Worm (Caenorhabditis elegans) whole organism, L3 larva: ENCODE measurements around the gene ppat-1.

Source experiments
- R02D3.7 ChIP-seq: fragments of 150-350 bp; optimal IDR thresholded peaks from 2 replicates; lab custom pipeline; 2014; ENCODE audit warnings: missing biosample characterization, missing genetic modification characterization
- ZK546.5 ChIP-seq: sonication (generic microtip); optimal IDR thresholded peaks from 2 replicates; lab custom pipeline; 2017; ENCODE audit warnings: missing biosample characterization, missing genetic modification characterization
- aly-2 ChIP-seq: fragments of 150-350 bp; optimal IDR thresholded peaks from 2 replicates; lab custom pipeline; 2014; ENCODE audit warnings: missing biosample characterization, missing genetic modification characterization
- ama-1 ChIP-seq: fragments of 150-350 bp; optimal IDR thresholded peaks from 2 replicates; lab custom pipeline; 2018
- ceh-16 ChIP-seq: sonication (generic microtip); optimal IDR thresholded peaks from 2 replicates; lab custom pipeline; 2017; ENCODE audit warnings: missing biosample characterization, missing genetic modification characterization
- ceh-28 ChIP-seq: fragments of 150-350 bp; optimal IDR thresholded peaks from 2 replicates; lab custom pipeline; 2014; ENCODE audit warnings: missing biosample characterization, missing genetic modification reagents, missing genetic modification characterization
- ceh-82 ChIP-seq: fragments of 150-350 bp; optimal IDR thresholded peaks from 2 replicates; lab custom pipeline; 2014; ENCODE audit warnings: missing biosample characterization, missing genetic modification characterization
- ceh-9 ChIP-seq: sonication (generic microtip); optimal IDR thresholded peaks from 2 replicates; lab custom pipeline; 2018; ENCODE audit warnings: missing biosample characterization, missing genetic modification characterization
- daf-12 ChIP-seq: fragments of 150-350 bp; optimal IDR thresholded peaks from 2 replicates; lab custom pipeline; 2014; ENCODE audit warnings: missing biosample characterization, missing genetic modification reagents, missing genetic modification characterization
- egl-27 ChIP-seq: sonication (generic microtip); optimal IDR thresholded peaks from 4 replicates; lab custom pipeline; 2017; ENCODE audit warnings: missing biosample characterization, missing genetic modification reagents, missing genetic modification characterization
- egl-5 ChIP-seq: fragments of 150-350 bp; optimal IDR thresholded peaks from 2 replicates; lab custom pipeline; 2017; ENCODE audit warnings: missing biosample characterization, missing genetic modification reagents, missing genetic modification characterization, inconsistent platforms
- elt-1 ChIP-seq: fragments of 150-350 bp; optimal IDR thresholded peaks from 2 replicates; lab custom pipeline; 2014; ENCODE audit warnings: missing biosample characterization, missing genetic modification characterization
- elt-2 ChIP-seq: sonication (generic microtip); optimal IDR thresholded peaks from 2 replicates; lab custom pipeline; 2016; ENCODE audit warnings: missing genetic modification reagents, mild to moderate bottlenecking, missing genetic modification characterization, missing compliant biosample characterization
- elt-3 ChIP-seq, 3 experiments: fragments of 150-350 bp in 1 of 3; sonication (generic microtip) in 2 of 3; optimal IDR thresholded peaks; 2 replicates in 2 of 3; 4 replicates in 1 of 3; lab custom pipeline; 2014 to 2017; ENCODE audit warnings: missing biosample characterization in 3 of 3, missing genetic modification characterization in 3 of 3
- eor-1 ChIP-seq, 2 experiments: fragments of 150-350 bp; optimal IDR thresholded peaks; 2 replicates each; lab custom pipeline; 2014 to 2018; ENCODE audit warnings: missing biosample characterization in 2 of 2, missing genetic modification characterization in 2 of 2
- fkh-10 ChIP-seq: sonication (generic microtip); optimal IDR thresholded peaks from 2 replicates; lab custom pipeline; 2017; ENCODE audit warnings: missing biosample characterization, missing genetic modification reagents, missing genetic modification characterization
- fkh-2 ChIP-seq: fragments of 150-350 bp; optimal IDR thresholded peaks from 2 replicates; lab custom pipeline; 2014; ENCODE audit warnings: missing biosample characterization, missing genetic modification reagents, missing genetic modification characterization
- fos-1 ChIP-seq: fragments of 150-350 bp; optimal IDR thresholded peaks from 2 replicates; lab custom pipeline; 2014; ENCODE audit warnings: missing biosample characterization, missing genetic modification characterization
- hmg-11 ChIP-seq: sonication (generic microtip); optimal IDR thresholded peaks from 2 replicates; lab custom pipeline; 2016; ENCODE audit warnings: missing genetic modification characterization, missing compliant biosample characterization
- jun-1 ChIP-seq: fragments of 150-350 bp; optimal IDR thresholded peaks from 2 replicates; lab custom pipeline; 2014; ENCODE audit warnings: missing biosample characterization, missing genetic modification reagents, missing genetic modification characterization
- lin-15B ChIP-seq: fragments of 150-350 bp; optimal IDR thresholded peaks from 2 replicates; lab custom pipeline; 2014; ENCODE audit warnings: missing biosample characterization, missing genetic modification characterization
- lin-39 ChIP-seq: fragments of 150-350 bp; optimal IDR thresholded peaks from 2 replicates; lab custom pipeline; 2018; ENCODE audit warnings: missing biosample characterization, missing genetic modification reagents, missing genetic modification characterization
- lsy-12 ChIP-seq: sonication (generic microtip); optimal IDR thresholded peaks from 2 replicates; lab custom pipeline; 2016; ENCODE audit warnings: mild to moderate bottlenecking, missing genetic modification characterization, missing compliant biosample characterization
- mdl-1 ChIP-seq: fragments of 150-350 bp; optimal IDR thresholded peaks from 2 replicates; lab custom pipeline; 2014; ENCODE audit warnings: missing biosample characterization, missing genetic modification characterization
- mml-1 ChIP-seq: fragments of 150-350 bp; sonication (generic microtip); optimal IDR thresholded peaks from 3 replicates; lab custom pipeline; 2014; ENCODE audit warnings: missing biosample characterization, missing genetic modification characterization
- nfya-1 ChIP-seq: sonication (generic microtip); optimal IDR thresholded peaks from 2 replicates; lab custom pipeline; 2017; ENCODE audit warnings: missing genetic modification characterization, mild to moderate bottlenecking, missing compliant biosample characterization, antibody characterized with exemption, moderate library complexity; ENCODE audit not compliant: insufficient read depth
- nhr-11 ChIP-seq: fragments of 150-350 bp; optimal IDR thresholded peaks from 2 replicates; lab custom pipeline; 2014; ENCODE audit warnings: missing biosample characterization, missing genetic modification characterization
- nhr-12 ChIP-seq: fragments of 150-350 bp; optimal IDR thresholded peaks from 2 replicates; lab custom pipeline; 2014; ENCODE audit warnings: missing biosample characterization, missing genetic modification characterization
- nhr-23 ChIP-seq: fragments of 150-350 bp; optimal IDR thresholded peaks from 2 replicates; lab custom pipeline; 2014; ENCODE audit warnings: missing biosample characterization, missing genetic modification reagents, missing genetic modification characterization
- nhr-237 ChIP-seq: fragments of 150-350 bp; optimal IDR thresholded peaks from 2 replicates; lab custom pipeline; 2014; ENCODE audit warnings: missing biosample characterization, missing genetic modification characterization
- nhr-25 ChIP-seq: sonication (generic microtip); optimal IDR thresholded peaks from 2 replicates; lab custom pipeline; 2017; ENCODE audit warnings: missing biosample characterization, missing genetic modification characterization
- nhr-28 ChIP-seq: fragments of 150-350 bp; optimal IDR thresholded peaks from 2 replicates; lab custom pipeline; 2014; ENCODE audit warnings: missing biosample characterization, missing genetic modification characterization
- nhr-43 ChIP-seq: sonication (generic microtip); optimal IDR thresholded peaks from 2 replicates; lab custom pipeline; 2016; ENCODE audit warnings: mild to moderate bottlenecking, missing genetic modification characterization, missing compliant biosample characterization; ENCODE audit not compliant: poor library complexity, severe bottlenecking
- nhr-67 ChIP-seq: fragments of 150-350 bp; optimal IDR thresholded peaks from 2 replicates; lab custom pipeline; 2014; ENCODE audit warnings: missing biosample characterization, missing genetic modification characterization
- nhr-76 ChIP-seq: fragments of 150-350 bp; sonication (generic microtip); optimal IDR thresholded peaks from 5 replicates; lab custom pipeline; 2014; ENCODE audit warnings: missing biosample characterization, missing genetic modification characterization
- nhr-77 ChIP-seq: fragments of 150-350 bp; optimal IDR thresholded peaks from 2 replicates; lab custom pipeline; 2014; ENCODE audit warnings: missing biosample characterization, missing genetic modification characterization
- pha-4 ChIP-seq: fragments of 150-350 bp; optimal IDR thresholded peaks from 2 replicates; lab custom pipeline; 2014; ENCODE audit warnings: missing biosample characterization, missing genetic modification reagents, missing genetic modification characterization
- pqm-1 ChIP-seq: fragments of 150-350 bp; optimal IDR thresholded peaks from 2 replicates; lab custom pipeline; 2017; ENCODE audit warnings: missing biosample characterization, missing genetic modification characterization, inconsistent platforms
- sea-2 ChIP-seq: fragments of 150-350 bp; sonication (generic microtip); optimal IDR thresholded peaks from 4 replicates; lab custom pipeline; 2014; ENCODE audit warnings: missing biosample characterization, missing genetic modification reagents, missing genetic modification characterization
- skn-1 ChIP-seq: fragments of 150-350 bp; optimal IDR thresholded peaks from 2 replicates; lab custom pipeline; 2014; ENCODE audit warnings: missing biosample characterization, missing genetic modification characterization
- snpc-4 ChIP-seq: fragments of 150-350 bp; optimal IDR thresholded peaks from 2 replicates; lab custom pipeline; 2014; ENCODE audit warnings: missing biosample characterization, missing genetic modification characterization
- tbx-2 ChIP-seq: sonication (generic microtip); optimal IDR thresholded peaks from 2 replicates; lab custom pipeline; 2016; ENCODE audit warnings: mild to moderate bottlenecking, missing genetic modification characterization, missing compliant biosample characterization
- unc-39 ChIP-seq: sonication (generic microtip); optimal IDR thresholded peaks from 4 replicates; lab custom pipeline; 2017; ENCODE audit warnings: missing biosample characterization, missing genetic modification characterization
- unc-62 ChIP-seq: fragments of 150-350 bp; sonication (generic microtip); optimal IDR thresholded peaks from 4 replicates; lab custom pipeline; 2014; ENCODE audit warnings: missing biosample characterization, missing genetic modification reagents, missing genetic modification characterization
- zag-1 ChIP-seq: fragments of 150-350 bp; optimal IDR thresholded peaks from 2 replicates; lab custom pipeline; 2014; ENCODE audit warnings: missing biosample characterization, missing genetic modification characterization
- ztf-11 ChIP-seq: fragments of 150-350 bp; optimal IDR thresholded peaks from 2 replicates; lab custom pipeline; 2014; ENCODE audit warnings: missing biosample characterization, missing genetic modification characterization
- ztf-4 ChIP-seq: fragments of 150-350 bp; optimal IDR thresholded peaks from 2 replicates; lab custom pipeline; 2014; ENCODE audit warnings: missing biosample characterization, missing genetic modification characterization

ppat-1 gene

ce11 chrIII:4689595-4689994 is 515 bp downstream of the ppat-1 start (continued):
- TF ChIP-seq lin-15B (tag; lab: Kevin White, UChicago), result peak; percentile 28
- TF ChIP-seq daf-12 (tag; lab: Kevin White, UChicago), result no peak
- peak; percentile 81 for TF ChIP-seq pha-4
- TF ChIP-seq eor-1 (tag; optimal IDR thresholded peaks at IDR 0.05; lab: Kevin White, UChicago), result no peak
- TF ChIP-seq lsy-12 (tag; lab: Kevin White, UChicago), result peak; percentile 43
- no peak for TF ChIP-seq ceh-9
- peak; percentile 73 for TF ChIP-seq nfya-1 (tag; lab: Kevin White, UChicago)
- TF ChIP-seq ztf-11, result no peak
- peak; percentile 79 for TF ChIP-seq skn-1
- no peak for TF ChIP-seq aly-2 (tag; lab: Kevin White, UChicago)
- peak in 1 of 3 experiments; percentile 65 for TF ChIP-seq elt-3 (tag; optimal IDR thresholded peaks at IDR 0.05; lab: Kevin White, UChicago)
- peak; percentile 20 for TF ChIP-seq nhr-76 (tag; lab: Kevin White, UChicago)
- no peak for TF ChIP-seq fkh-2 (tag; lab: Kevin White, UChicago)
- TF ChIP-seq elt-1, result no peak
- TF ChIP-seq ama-1 (lab: Kevin White, UChicago), result peak; percentile 42
- peak; percentile 40 for TF ChIP-seq ztf-4 (tag; lab: Kevin White, UChicago)
- TF ChIP-seq ceh-28 (tag; lab: Kevin White, UChicago), result no peak
- TF ChIP-seq jun-1 (tag; lab: Kevin White, UChicago), result peak; percentile 56
- peak; percentile 52 for TF ChIP-seq elt-2 (tag; lab: Kevin White, UChicago)
- TF ChIP-seq nhr-43 (tag; lab: Kevin White, UChicago), result peak; percentile 90
- no peak for TF ChIP-seq nhr-23 (tag; lab: Kevin White, UChicago)

- TF ChIP-seq nhr-67 (no peak), unc-39 (tag; lab: Kevin White, UChicago) (no peak), hmg-11 (tag; lab: Kevin White, UChicago) (peak; percentile 74), nhr-237 (tag; lab: Kevin White, UChicago) (no peak), nhr-25 (tag; lab: Kevin White, UChicago) (peak; percentile 54), aly-2 (tag; lab: Kevin White, UChicago) (no peak), elt-3 (tag; optimal IDR thresholded peaks at IDR 0.05; lab: Kevin White, UChicago) (no peak), ztf-4 (tag; lab: Kevin White, UChicago) (no peak), ztf-11 (no peak), lin-15B (tag; lab: Kevin White, UChicago) (peak; percentile 70), nhr-43 (tag; lab: Kevin White, UChicago) (peak; percentile 6), tbx-2 (tag; lab: Kevin White, UChicago) (no peak), lin-39 (peak; percentile 55), fkh-10 (GFP tag; lab: Kevin White, UChicago) (no peak), snpc-4 (peak; percentile 80), lsy-12 (tag; lab: Kevin White, UChicago) (no peak), egl-27 (tag; lab: Kevin White, UChicago) (no peak), nhr-76 (tag; lab: Kevin White, UChicago) (no peak), ZK546.5 (no peak), nhr-28 (tag; lab: Kevin White, UChicago) (no peak), nhr-11 (tag; lab: Kevin White, UChicago) (no peak), sea-2 (no peak), mdl-1 (tag; lab: Kevin White, UChicago) (no peak), R02D3.7 (peak; percentile 8), nhr-77 (tag; lab: Kevin White, UChicago) (no peak), pha-4 (peak; percentile 86), ceh-16 (tag; lab: Kevin White, UChicago) (no peak), skn-1 (no peak), zag-1 (tag; lab: Kevin White, UChicago) (no peak), ama-1 (lab: Kevin White, UChicago) (peak; percentile 1), pqm-1 (tag; lab: Kevin White, UChicago) (peak; percentile 12), daf-12 (tag; lab: Kevin White, UChicago) (no peak), egl-5 (no peak), ceh-28 (tag; lab: Kevin White, UChicago) (peak; percentile 8), eor-1 (tag; optimal IDR thresholded peaks at IDR 0.05; lab: Kevin White, UChicago) (no peak), nhr-12 (tag; lab: Kevin White, UChicago) (no peak), ceh-9 (no peak), nhr-23 (tag; lab: Kevin White, UChicago) (peak; percentile 80), elt-1 (no peak), mml-1 (no peak), fkh-2 (tag; lab: Kevin White, UChicago) (no peak), fos-1 (tag; lab: Kevin White, UChicago) (no peak), unc-62 (GFP tag; lab: Kevin White, UChicago) (no peak), jun-1 (tag; lab: Kevin White, UChicago) (peak; percentile 64), ceh-82 (tag; lab: Kevin White, UChicago) (no peak), nfya-1 (tag; lab: Kevin White, UChicago) (peak; percentile 65), elt-2 (tag; lab: Kevin White, UChicago) (peak; percentile 67)
Observed at ce11 chrIII:4693281-4693680, 4.2 kb downstream of the ppat-1 start, which contains the start of gene nifk-1. Gene nifk-1, minus strand, starts transcription at chrIII:4693307.
